Worm (Caenorhabditis elegans) whole organism, L4/young adult: ENCODE measurements around the gene trmt-10C.2.

Experiments used
- dao-5 ChIP-seq: sonication (generic microtip); optimal IDR thresholded peaks from 2 replicates; lab custom pipeline; 2016; ENCODE audit warnings: missing genotype, missing genetic modification characterization, moderate library complexity, missing compliant biosample characterization
- him-1 ChIP-seq: sonication (generic microtip); optimal IDR thresholded peaks from 2 replicates; lab custom pipeline; 2016; ENCODE audit warnings: missing genotype, missing genetic modification reagents, missing genetic modification characterization, missing compliant biosample characterization

DNA sequence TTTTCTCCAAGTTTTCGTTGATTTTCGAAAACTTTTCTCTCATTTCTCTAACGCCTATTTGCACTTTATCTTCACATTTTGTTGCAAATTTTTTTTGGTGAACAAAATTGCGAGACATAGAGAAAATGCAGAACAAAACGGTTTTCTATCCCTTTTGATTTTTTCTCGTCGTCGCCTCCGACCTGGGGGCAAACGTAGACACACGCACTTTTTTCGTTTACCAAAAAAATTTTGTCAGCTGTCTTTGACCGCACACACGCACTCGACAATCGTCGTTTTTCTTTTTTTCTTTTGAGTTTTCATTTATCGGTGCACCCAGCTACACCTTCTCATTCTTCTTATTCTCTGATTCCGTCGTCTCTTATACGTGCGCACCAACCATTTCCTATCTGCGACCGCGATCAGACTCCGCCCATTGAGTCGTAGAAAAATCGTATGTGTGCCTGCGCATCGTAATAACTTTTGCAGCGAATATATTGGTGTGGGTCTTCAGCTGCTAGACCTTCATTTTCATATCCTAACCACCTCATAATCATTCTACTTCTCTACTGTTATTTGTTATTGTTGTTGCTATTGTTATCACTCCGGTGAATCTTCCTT is 16.3 kb downstream of the trmt-10C.2 start:
- no peak for TF ChIP-seq dao-5 (tag; lab: Kevin White, UChicago)
- no peak for TF ChIP-seq him-1 (tag; lab: Kevin White, UChicago)
